Worm (Caenorhabditis elegans) whole organism, L4/young adult: Measurements from ENCODE around the gene svh-2.

Experiments
- dao-5 ChIP-seq: sonication (generic microtip); optimal IDR thresholded peaks from 2 replicates; lab custom pipeline; 2016; ENCODE audit warnings: missing genotype, missing genetic modification characterization, moderate library complexity, missing compliant biosample characterization
- him-1 ChIP-seq: sonication (generic microtip); optimal IDR thresholded peaks from 2 replicates; lab custom pipeline; 2016; ENCODE audit warnings: missing genotype, missing genetic modification reagents, missing genetic modification characterization, missing compliant biosample characterization

DNA sequence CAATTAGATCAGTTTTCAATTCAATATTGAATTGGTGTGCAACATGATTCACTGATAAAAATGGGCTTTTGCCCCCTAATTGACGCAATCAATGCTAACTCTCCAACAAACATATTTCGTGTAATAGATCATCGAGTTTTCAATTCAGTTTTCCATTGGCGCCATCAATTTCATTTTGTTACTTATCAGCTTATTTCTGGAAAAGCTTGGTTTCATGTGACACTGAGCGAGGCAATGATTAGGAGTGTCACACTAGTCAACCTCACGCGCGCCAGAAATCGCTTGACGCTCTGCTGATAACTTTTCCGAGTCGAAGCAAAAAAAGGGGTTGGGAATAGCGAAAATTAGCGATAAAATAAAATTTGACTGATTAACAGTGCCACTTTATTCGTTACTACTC, 34.5 kb upstream of the svh-2 start, which contains the start of gene ets-4:
- no peak for TF ChIP-seq him-1 (tag; lab: Kevin White, UChicago)
- TF ChIP-seq dao-5 (tag; lab: Kevin White, UChicago): no peak
